Worm (Caenorhabditis elegans) whole organism, young adult: ENCODE data around the gene gldi-2.

Experiments used
- B0336.3 ChIP-seq: fragments of 200-800 bp; sonication (Bioruptor generic); IDR thresholded peaks from 2 replicates; pipeline ENCODE4 v1.3.6; 2022; ENCODE audit warnings: missing genetic modification characterization, missing compliant biosample characterization
- D2030.7 ChIP-seq: fragments of 200-800 bp; sonication (Bioruptor generic); IDR thresholded peaks from 2 replicates; pipeline ENCODE4 v1.3.6; 2022; ENCODE audit warnings: missing genetic modification reagents, missing genetic modification characterization, missing compliant biosample characterization
- F22D6.2 ChIP-seq: sonication (generic microtip); optimal IDR thresholded peaks from 2 replicates; lab custom pipeline; 2016; ENCODE audit warnings: mild to moderate bottlenecking, missing genetic modification characterization, missing compliant biosample characterization
- F33H1.4 ChIP-seq: fragments of 200-800 bp; sonication (Bioruptor generic); IDR thresholded peaks from 2 replicates; pipeline ENCODE4 v1.3.6; 2022; ENCODE audit warnings: missing genetic modification reagents, missing genetic modification characterization, missing compliant biosample characterization
- F37B4.10 ChIP-seq: fragments of 200-800 bp; sonication (Bioruptor generic); IDR thresholded peaks from 2 replicates; pipeline ENCODE4 v1.3.6; 2022; ENCODE audit warnings: missing genetic modification characterization, missing compliant biosample characterization
- F55B11.4 ChIP-seq: sonication (generic microtip); optimal IDR thresholded peaks from 2 replicates; lab custom pipeline; 2016; ENCODE audit warnings: missing compliant biosample characterization, missing genetic modification characterization, borderline replicate concordance; ENCODE audit not compliant: insufficient read depth
- F57A8.1 ChIP-seq: fragments of 200-800 bp; sonication (Bioruptor generic); optimal IDR thresholded peaks from 2 replicates; lab custom pipeline; 2018; ENCODE audit warnings: mild to moderate bottlenecking, missing genetic modification characterization, moderate library complexity, missing compliant biosample characterization
- F57C9.4 ChIP-seq: sonication (generic microtip); optimal IDR thresholded peaks from 2 replicates; lab custom pipeline; 2017; ENCODE audit warnings: mild to moderate bottlenecking, missing genetic modification characterization, missing compliant biosample characterization
- T07F8.4 ChIP-seq: sonication (generic microtip); optimal IDR thresholded peaks from 2 replicates; lab custom pipeline; 2016; ENCODE audit warnings: mild to moderate bottlenecking, missing genetic modification characterization, moderate library complexity, missing compliant biosample characterization
- Y53F4B.3 ChIP-seq: fragments of 200-800 bp; sonication (Bioruptor generic); IDR thresholded peaks from 2 replicates; pipeline ENCODE4 v1.3.6; 2022; ENCODE audit warnings: missing genetic modification reagents, missing genetic modification characterization, missing compliant biosample characterization
- Y67H2A.10 ChIP-seq: fragments of 200-800 bp; sonication (Bioruptor generic); conservative IDR thresholded peaks from 2 replicates; pipeline ENCODE4 v1.3.6; 2022; ENCODE audit warnings: missing genetic modification reagents, missing genetic modification characterization, missing compliant biosample characterization
- Y79H2A.3 ChIP-seq: fragments of 200-800 bp; sonication (Bioruptor generic); conservative IDR thresholded peaks from 2 replicates; pipeline ENCODE4 v1.3.6; 2022; ENCODE audit warnings: missing genetic modification reagents, missing genetic modification characterization, missing compliant biosample characterization
- Y95B8A.8 ChIP-seq: fragments of 200-800 bp; sonication (Bioruptor generic); IDR thresholded peaks from 2 replicates; pipeline ENCODE4 v1.3.6; 2022; ENCODE audit warnings: missing genetic modification reagents, missing genetic modification characterization, missing compliant biosample characterization
- ama-1 ChIP-seq, 3 experiments: fragments of 150-350 bp in 1 of 3; sonication (generic microtip) in 2 of 3; optimal IDR thresholded peaks; 2 replicates each; lab custom pipeline; 2014 to 2018; ENCODE audit warnings: missing biosample characterization in 2 of 3, missing genetic modification characterization in 2 of 3, missing genetic modification reagents in 2 of 3
- attf-3 ChIP-seq: fragments of 200-800 bp; sonication (Bioruptor generic); conservative IDR thresholded peaks from 2 replicates; pipeline ENCODE4 v1.3.6; 2022; ENCODE audit warnings: missing genetic modification reagents, missing genetic modification characterization, missing compliant biosample characterization
- attf-5 ChIP-seq: fragments of 200-800 bp; sonication (Bioruptor generic); optimal IDR thresholded peaks from 2 replicates; lab custom pipeline; 2018; ENCODE audit warnings: mild to moderate bottlenecking, missing genetic modification characterization, missing compliant biosample characterization
- bed-2 ChIP-seq: fragments of 200-800 bp; sonication (Bioruptor generic); IDR thresholded peaks from 2 replicates; pipeline ENCODE4 v1.3.6; 2022; ENCODE audit warnings: missing genetic modification reagents, missing genetic modification characterization, missing compliant biosample characterization
- cebp-2 ChIP-seq: fragments of 200-800 bp; sonication (Bioruptor generic); IDR thresholded peaks from 2 replicates; pipeline ENCODE4 v1.3.6; 2022; ENCODE audit warnings: missing genetic modification characterization, missing compliant biosample characterization
- ceh-58 ChIP-seq: fragments of 200-800 bp; sonication (Bioruptor generic); IDR thresholded peaks from 2 replicates; pipeline ENCODE4 v1.3.6; 2022; ENCODE audit warnings: missing genetic modification characterization, missing compliant biosample characterization
- dpl-1 ChIP-seq: fragments of 150-350 bp; optimal IDR thresholded peaks from 2 replicates; lab custom pipeline; 2014; ENCODE audit warnings: missing biosample characterization, missing genetic modification reagents, missing genetic modification characterization
- efl-1 ChIP-seq: fragments of 150-350 bp; optimal IDR thresholded peaks from 2 replicates; lab custom pipeline; 2014; ENCODE audit warnings: missing biosample characterization, missing genetic modification reagents, missing genetic modification characterization
- egl-18 ChIP-seq: fragments of 200-800 bp; sonication (Bioruptor generic); IDR thresholded peaks from 2 replicates; pipeline ENCODE4 v1.3.6; 2022; ENCODE audit warnings: missing genetic modification reagents, missing genetic modification characterization, missing compliant biosample characterization
- egl-44 ChIP-seq: fragments of 200-800 bp; sonication (Bioruptor generic); IDR thresholded peaks from 2 replicates; pipeline ENCODE4 v1.3.6; 2022; ENCODE audit warnings: missing genetic modification reagents, missing genetic modification characterization, missing compliant biosample characterization
- hlh-12 ChIP-seq: sonication (generic microtip); optimal IDR thresholded peaks from 2 replicates; lab custom pipeline; 2016; ENCODE audit warnings: missing genetic modification characterization, missing compliant biosample characterization
- hlh-26 ChIP-seq: fragments of 200-800 bp; sonication (Bioruptor generic); conservative IDR thresholded peaks from 2 replicates; pipeline ENCODE4 v1.3.6; 2022; ENCODE audit warnings: missing genetic modification reagents, missing genetic modification characterization, missing compliant biosample characterization
- hmg-20 ChIP-seq: fragments of 200-800 bp; sonication (Bioruptor generic); IDR thresholded peaks from 2 replicates; pipeline ENCODE4 v1.3.6; 2022; ENCODE audit warnings: missing genetic modification reagents, missing genetic modification characterization, missing compliant biosample characterization
- let-526 ChIP-seq: fragments of 200-800 bp; sonication (Bioruptor generic); IDR thresholded peaks from 2 replicates; pipeline ENCODE4 v1.3.6; 2022; ENCODE audit warnings: missing genetic modification reagents, missing genetic modification characterization, missing compliant biosample characterization
- lin-26 ChIP-seq: fragments of 200-800 bp; sonication (Bioruptor generic); IDR thresholded peaks from 2 replicates; pipeline ENCODE4 v1.3.6; 2022; ENCODE audit warnings: missing genetic modification reagents, missing genetic modification characterization, missing compliant biosample characterization
- lin-35 ChIP-seq, 3 experiments: fragments of 150-350 bp in 2 of 3; sonication (generic microtip) in 1 of 3; optimal IDR thresholded peaks; 2 replicates each; lab custom pipeline; 2014 to 2018; ENCODE audit warnings: missing biosample characterization in 3 of 3, missing genetic modification characterization in 3 of 3, missing genetic modification reagents in 3 of 3
- lin-54 ChIP-seq: fragments of 200-800 bp; sonication (Bioruptor generic); optimal IDR thresholded peaks from 2 replicates; lab custom pipeline; 2018; ENCODE audit warnings: mild to moderate bottlenecking, missing genetic modification characterization, missing compliant biosample characterization
- lir-1 ChIP-seq: fragments of 200-800 bp; sonication (Bioruptor generic); conservative IDR thresholded peaks from 2 replicates; pipeline ENCODE4 v1.3.6; 2022; ENCODE audit warnings: missing genetic modification reagents, missing genetic modification characterization, missing compliant biosample characterization
- madf-6 ChIP-seq: fragments of 200-800 bp; sonication (Bioruptor generic); IDR thresholded peaks from 2 replicates; pipeline ENCODE4 v1.3.6; 2022; ENCODE audit warnings: missing genetic modification reagents, missing genetic modification characterization, missing compliant biosample characterization
- mcd-1 ChIP-seq: fragments of 200-800 bp; sonication (Bioruptor generic); IDR thresholded peaks from 2 replicates; pipeline ENCODE4 v1.3.6; 2022; ENCODE audit warnings: missing genetic modification reagents, missing genetic modification characterization, missing compliant biosample characterization
- mel-28 ChIP-seq: sonication (generic microtip); optimal IDR thresholded peaks from 2 replicates; lab custom pipeline; 2016; ENCODE audit warnings: borderline replicate concordance, mild to moderate bottlenecking, missing genetic modification characterization, missing compliant biosample characterization
- mxl-1 ChIP-seq: sonication (generic microtip); optimal IDR thresholded peaks from 2 replicates; lab custom pipeline; 2016; ENCODE audit warnings: missing genetic modification characterization, missing compliant biosample characterization
- nfya-1 ChIP-seq: sonication (generic microtip); optimal IDR thresholded peaks from 2 replicates; lab custom pipeline; 2017; ENCODE audit warnings: antibody characterized with exemption, missing compliant biosample characterization, missing genetic modification characterization, borderline replicate concordance; ENCODE audit not compliant: insufficient read depth
- nfya-2 ChIP-seq: fragments of 200-800 bp; sonication (Bioruptor generic); IDR thresholded peaks from 2 replicates; pipeline ENCODE4 v1.3.6; 2022; ENCODE audit warnings: missing genetic modification reagents, missing genetic modification characterization, missing compliant biosample characterization
- nfyb-1 ChIP-seq: fragments of 200-800 bp; sonication (Bioruptor generic); IDR thresholded peaks from 2 replicates; pipeline ENCODE4 v1.3.6; 2022; ENCODE audit warnings: missing genetic modification reagents, missing genetic modification characterization, missing compliant biosample characterization
- nhr-80 ChIP-seq: sonication (generic microtip); optimal IDR thresholded peaks from 2 replicates; lab custom pipeline; 2016; ENCODE audit warnings: missing genetic modification characterization, missing compliant biosample characterization
- pbrm-1 ChIP-seq: fragments of 200-800 bp; sonication (Bioruptor generic); IDR thresholded peaks from 2 replicates; pipeline ENCODE4 v1.3.6; 2022; ENCODE audit warnings: missing genetic modification reagents, missing genetic modification characterization, missing compliant biosample characterization
- repo-1 ChIP-seq: sonication (generic microtip); optimal IDR thresholded peaks from 2 replicates; lab custom pipeline; 2017; ENCODE audit warnings: mild to moderate bottlenecking, missing genetic modification characterization, missing compliant biosample characterization
- sea-2 ChIP-seq: fragments of 200-800 bp; sonication (Bioruptor generic); IDR thresholded peaks from 2 replicates; pipeline ENCODE4 v1.3.6; 2022; ENCODE audit warnings: missing genetic modification characterization, missing compliant biosample characterization
- snpc-1.3 ChIP-seq: sonication (generic microtip); optimal IDR thresholded peaks from 2 replicates; lab custom pipeline; 2017; ENCODE audit warnings: missing genetic modification characterization, mild to moderate bottlenecking, missing compliant biosample characterization, antibody characterized with exemption, moderate library complexity, missing genotype, missing genetic modification reagents; ENCODE audit not compliant: insufficient read depth
- snpc-3.4 ChIP-seq: sonication (generic microtip); optimal IDR thresholded peaks from 2 replicates; lab custom pipeline; 2017; ENCODE audit warnings: missing genetic modification characterization, mild to moderate bottlenecking, missing compliant biosample characterization, antibody characterized with exemption, moderate library complexity, missing genotype, missing genetic modification reagents
- unc-130 ChIP-seq: sonication (generic microtip); optimal IDR thresholded peaks from 2 replicates; lab custom pipeline; 2016; ENCODE audit warnings: missing genetic modification reagents, missing genetic modification characterization, missing compliant biosample characterization
- unc-62 ChIP-seq: fragments of 150-350 bp; optimal IDR thresholded peaks from 2 replicates; lab custom pipeline; 2014; ENCODE audit warnings: missing biosample characterization, missing genetic modification reagents, missing genetic modification characterization
- ztf-25 ChIP-seq: fragments of 200-800 bp; sonication (Bioruptor generic); IDR thresholded peaks from 2 replicates; pipeline ENCODE4 v1.3.6; 2022; ENCODE audit warnings: missing genetic modification reagents, missing genetic modification characterization, missing compliant biosample characterization
- ztf-3 ChIP-seq: fragments of 200-800 bp; sonication (Bioruptor generic); optimal IDR thresholded peaks from 2 replicates; lab custom pipeline; 2018; ENCODE audit warnings: mild to moderate bottlenecking, missing genetic modification characterization, missing compliant biosample characterization
- ztf-6 ChIP-seq: fragments of 200-800 bp; sonication (Bioruptor generic); IDR thresholded peaks from 2 replicates; pipeline ENCODE4 v1.3.6; 2022; ENCODE audit warnings: missing genetic modification reagents, missing genetic modification characterization, missing compliant biosample characterization

Gene gldi-2

DNA sequence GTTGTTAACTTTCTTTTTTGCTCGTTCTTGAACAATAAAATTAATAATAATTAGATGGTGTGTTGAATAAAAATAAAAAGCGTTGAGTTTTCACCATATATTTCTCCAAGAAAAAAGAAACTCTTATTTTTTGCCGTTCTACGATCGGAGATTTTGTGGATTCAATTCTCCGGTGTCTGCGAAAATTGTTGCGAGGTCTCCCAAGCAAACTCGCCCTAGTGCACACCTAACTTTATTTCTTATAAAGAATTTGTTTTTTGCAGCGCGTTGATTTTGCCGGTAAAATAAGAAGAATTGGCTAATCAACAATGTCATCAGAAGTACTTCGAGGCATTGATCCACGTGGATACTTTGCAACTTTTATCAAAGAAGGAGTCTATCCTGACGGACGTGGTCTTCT lies 41.8 kb upstream of the gldi-2 start, which contains the start of gene exos-8 (continued):
- TF ChIP-seq mxl-1 (tag; lab: Kevin White, UChicago) (no peak), D2030.7 (GFP tag; lab: Robert Waterston, UW) (peak; percentile 69; the same call in 1 of the 2 replicates), F55B11.4 (tag; lab: Kevin White, UChicago) (no peak), lin-26 (0 out of 2 replicates have a peak, but pooled peaks have one; percentile 51), lin-35 (GFP tag; optimal IDR thresholded peaks at IDR 0.05; lab: Kevin White, UChicago) (no peak), sea-2 (no peak), attf-5 (GFP tag; lab: Kevin White, UChicago) (peak; percentile 87), repo-1 (no peak), dpl-1 (GFP tag; lab: Kevin White, UChicago) (peak; percentile 37), mcd-1 (peak; percentile 92), pbrm-1 (no peak), nfyb-1 (no peak), egl-18 (GFP tag; lab: Robert Waterston, UW) (no peak), lir-1 (GFP tag; lab: Robert Waterston, UW) (no peak; the same call in 1 of the 2 replicates), bed-2 (peak; percentile 64; the same call in 1 of the 2 replicates), F57C9.4 (tag; lab: Kevin White, UChicago) (no peak), snpc-3.4 (no peak), madf-6 (GFP tag; lab: Robert Waterston, UW) (0 out of 2 replicates have a peak, but pooled peaks have one; percentile 16), F57A8.1 (no peak), nhr-80 (tag; lab: Kevin White, UChicago) (peak; percentile 54), mel-28 (tag; lab: Kevin White, UChicago) (no peak), efl-1 (peak; percentile 65), let-526 (GFP tag; lab: Robert Waterston, UW) (no peak), Y95B8A.8 (no peak), attf-3 (GFP tag; lab: Robert Waterston, UW) (peak; percentile 65), hlh-26 (no peak), ama-1 (optimal IDR thresholded peaks at IDR 0.05; lab: Kevin White, UChicago) (no peak), ama-1 (GFP tag; optimal IDR thresholded peaks at IDR 0.05; lab: Kevin White, UChicago) (no peak), unc-130 (GFP tag; lab: Kevin White, UChicago) (peak; percentile 71), nfya-1 (tag; lab: Kevin White, UChicago) (no peak), hmg-20 (GFP tag; lab: Robert Waterston, UW) (no peak), ztf-25 (GFP tag; lab: Robert Waterston, UW) (no peak), lin-54 (GFP tag; lab: Kevin White, UChicago) (peak; percentile 40), hlh-12 (tag; lab: Kevin White, UChicago) (no peak), unc-62 (GFP tag; lab: Kevin White, UChicago) (no peak), Y79H2A.3 (GFP tag; lab: Robert Waterston, UW) (no peak), F37B4.10 (GFP tag; lab: Robert Waterston, UW) (no peak), ztf-6 (GFP tag; lab: Robert Waterston, UW) (no peak), F33H1.4 (GFP tag; lab: Robert Waterston, UW) (peak; percentile 21; the same call in 1 of the 2 replicates), F22D6.2 (tag; lab: Kevin White, UChicago) (no peak), ceh-58 (GFP tag; lab: Robert Waterston, UW) (no peak), cebp-2 (GFP tag; lab: Robert Waterston, UW) (no peak), nfya-2 (GFP tag; lab: Robert Waterston, UW) (no peak), Y53F4B.3 (no peak), T07F8.4 (tag; lab: Kevin White, UChicago) (no peak), ztf-3 (GFP tag; lab: Kevin White, UChicago) (no peak), B0336.3 (GFP tag; lab: Robert Waterston, UW) (no peak), egl-44 (GFP tag; lab: Robert Waterston, UW) (0 out of 2 replicates have a peak, but pooled peaks have one; percentile 20), Y67H2A.10 (no peak), snpc-1.3 (tag; lab: Kevin White, UChicago) (no peak)
